Worm (Caenorhabditis elegans) whole organism, late embryonic: ENCODE measurements around the gene F40F8.11.

Experiments used
- C38D4.7 ChIP-seq: fragments of 200-800 bp; sonication (Bioruptor generic); optimal IDR thresholded peaks from 2 replicates; lab custom pipeline; 2018; ENCODE audit warnings: mild to moderate bottlenecking, missing genetic modification characterization, moderate library complexity, missing compliant biosample characterization
- K02D7.2 ChIP-seq: sonication (generic microtip); optimal IDR thresholded peaks from 2 replicates; lab custom pipeline; 2017; ENCODE audit warnings: mild to moderate bottlenecking, missing genetic modification characterization, missing compliant biosample characterization
- ceh-14 ChIP-seq: sonication (generic microtip); optimal IDR thresholded peaks from 2 replicates; lab custom pipeline; 2016; ENCODE audit warnings: missing genotype, missing genetic modification characterization, missing compliant biosample characterization
- ceh-18 ChIP-seq: sonication (generic microtip); optimal IDR thresholded peaks from 2 replicates; lab custom pipeline; 2016; ENCODE audit warnings: missing genetic modification characterization, missing compliant biosample characterization
- ceh-19 ChIP-seq: fragments of 200-800 bp; sonication (Bioruptor generic); optimal IDR thresholded peaks from 2 replicates; lab custom pipeline; 2018; ENCODE audit warnings: mild to moderate bottlenecking, missing genetic modification characterization, missing compliant biosample characterization
- ceh-2 ChIP-seq: sonication (generic microtip); optimal IDR thresholded peaks from 2 replicates; lab custom pipeline; 2016; ENCODE audit warnings: missing genotype, missing genetic modification characterization, missing compliant biosample characterization
- ceh-24 ChIP-seq: sonication (generic microtip); optimal IDR thresholded peaks from 2 replicates; lab custom pipeline; 2016; ENCODE audit warnings: mild to moderate bottlenecking, missing genetic modification characterization, missing compliant biosample characterization
- ceh-30 ChIP-seq: fragments of 150-350 bp; optimal IDR thresholded peaks from 2 replicates; lab custom pipeline; 2014; ENCODE audit warnings: missing biosample characterization, missing genetic modification characterization
- ceh-31 ChIP-seq: sonication (generic microtip); optimal IDR thresholded peaks from 2 replicates; lab custom pipeline; 2016; ENCODE audit warnings: missing genetic modification characterization, missing compliant biosample characterization
- ceh-48 ChIP-seq: sonication (generic microtip); optimal IDR thresholded peaks from 2 replicates; lab custom pipeline; 2016; ENCODE audit warnings: missing genetic modification characterization, inconsistent platforms, missing compliant biosample characterization
- ceh-6 ChIP-seq: fragments of 200-800 bp; sonication (Bioruptor generic); optimal IDR thresholded peaks from 2 replicates; lab custom pipeline; 2018; ENCODE audit warnings: mild to moderate bottlenecking, missing genetic modification characterization, missing compliant biosample characterization
- dmd-4 ChIP-seq: sonication (generic microtip); optimal IDR thresholded peaks from 2 replicates; lab custom pipeline; 2016; ENCODE audit warnings: borderline replicate concordance, missing genetic modification characterization, missing compliant biosample characterization
- dve-1 ChIP-seq: sonication (generic microtip); optimal IDR thresholded peaks from 2 replicates; lab custom pipeline; 2017; ENCODE audit warnings: antibody characterized with exemption, mild to moderate bottlenecking, missing genetic modification characterization, missing compliant biosample characterization
- elt-2 ChIP-seq: sonication (generic microtip); optimal IDR thresholded peaks from 2 replicates; lab custom pipeline; 2016; ENCODE audit warnings: missing genetic modification reagents, missing genetic modification characterization, missing compliant biosample characterization
- eyg-1 ChIP-seq: sonication (generic microtip); optimal IDR thresholded peaks from 2 replicates; lab custom pipeline; 2016; ENCODE audit warnings: missing genotype, missing genetic modification characterization, missing compliant biosample characterization
- fax-1 ChIP-seq: sonication (generic microtip); optimal IDR thresholded peaks from 2 replicates; lab custom pipeline; 2016; ENCODE audit warnings: missing genotype, missing genetic modification characterization, missing compliant biosample characterization
- fkh-10 ChIP-seq: fragments of 150-350 bp; optimal IDR thresholded peaks from 2 replicates; lab custom pipeline; 2014; ENCODE audit warnings: missing biosample characterization, missing genetic modification reagents, missing genetic modification characterization
- gmeb-2 ChIP-seq: sonication (generic microtip); optimal IDR thresholded peaks from 2 replicates; lab custom pipeline; 2016; ENCODE audit warnings: missing genetic modification characterization, inconsistent platforms, missing compliant biosample characterization
- hlh-13 ChIP-seq: fragments of 200-800 bp; sonication (Bioruptor generic); optimal IDR thresholded peaks from 2 replicates; lab custom pipeline; 2018; ENCODE audit warnings: mild to moderate bottlenecking, missing genetic modification characterization, missing compliant biosample characterization
- hlh-15 ChIP-seq: sonication (generic microtip); optimal IDR thresholded peaks from 2 replicates; lab custom pipeline; 2016; ENCODE audit warnings: missing genetic modification characterization, missing compliant biosample characterization
- hlh-30 ChIP-seq: sonication (generic microtip); optimal IDR thresholded peaks from 2 replicates; lab custom pipeline; 2017; ENCODE audit warnings: antibody characterized with exemption, missing genetic modification characterization, missing compliant biosample characterization; ENCODE audit not compliant: insufficient read depth
- hlh-6 ChIP-seq: sonication (generic microtip); optimal IDR thresholded peaks from 2 replicates; lab custom pipeline; 2016; ENCODE audit warnings: missing genotype, missing genetic modification characterization, missing compliant biosample characterization
- lim-6 ChIP-seq: sonication (generic microtip); optimal IDR thresholded peaks from 2 replicates; lab custom pipeline; 2016; ENCODE audit warnings: missing genetic modification characterization, missing compliant biosample characterization
- lin-11 ChIP-seq: fragments of 200-800 bp; sonication (Bioruptor generic); optimal IDR thresholded peaks from 2 replicates; lab custom pipeline; 2018; ENCODE audit warnings: mild to moderate bottlenecking, missing genetic modification characterization, missing compliant biosample characterization
- madf-2 ChIP-seq: sonication (generic microtip); optimal IDR thresholded peaks from 2 replicates; lab custom pipeline; 2017; ENCODE audit warnings: missing genetic modification characterization, missing compliant biosample characterization
- odd-2 ChIP-seq: sonication (generic microtip); optimal IDR thresholded peaks from 2 replicates; lab custom pipeline; 2017; ENCODE audit warnings: antibody characterized with exemption, mild to moderate bottlenecking, missing genetic modification characterization, missing compliant biosample characterization
- pag-3 ChIP-seq: sonication (generic microtip); optimal IDR thresholded peaks from 2 replicates; lab custom pipeline; 2016; ENCODE audit warnings: missing compliant biosample characterization, missing genetic modification characterization, borderline replicate concordance
- pha-2 ChIP-seq: sonication (generic microtip); optimal IDR thresholded peaks from 2 replicates; lab custom pipeline; 2017; ENCODE audit warnings: mild to moderate bottlenecking, missing genetic modification characterization, missing compliant biosample characterization
- pqm-1 ChIP-seq: sonication (generic microtip); optimal IDR thresholded peaks from 2 replicates; lab custom pipeline; 2016; ENCODE audit warnings: missing genetic modification characterization, missing compliant biosample characterization
- pros-1 ChIP-seq: fragments of 150-350 bp; optimal IDR thresholded peaks from 2 replicates; lab custom pipeline; 2014; ENCODE audit warnings: missing biosample characterization, missing genetic modification reagents, missing genetic modification characterization
- sdc-2 ChIP-seq: sonication (generic microtip); optimal IDR thresholded peaks from 2 replicates; lab custom pipeline; 2016; ENCODE audit warnings: missing genotype, missing genetic modification characterization, missing compliant biosample characterization
- sox-2 ChIP-seq: fragments of 200-800 bp; sonication (Bioruptor generic); IDR thresholded peaks from 2 replicates; pipeline ENCODE4 v1.3.6; 2022; ENCODE audit warnings: missing genetic modification reagents, missing genetic modification characterization, missing compliant biosample characterization
- syd-9 ChIP-seq: sonication (generic microtip); optimal IDR thresholded peaks from 2 replicates; lab custom pipeline; 2016; ENCODE audit warnings: mild to moderate bottlenecking, missing genetic modification characterization, moderate library complexity, missing compliant biosample characterization
- tbx-2 ChIP-seq: sonication (generic microtip); optimal IDR thresholded peaks from 2 replicates; lab custom pipeline; 2016; ENCODE audit warnings: missing genetic modification characterization, missing compliant biosample characterization
- tbx-7 ChIP-seq: sonication (generic microtip); optimal IDR thresholded peaks from 2 replicates; lab custom pipeline; 2016; ENCODE audit warnings: missing genotype, missing genetic modification characterization, missing compliant biosample characterization
- unc-42 ChIP-seq: sonication (generic microtip); optimal IDR thresholded peaks from 2 replicates; lab custom pipeline; 2016; ENCODE audit warnings: missing genotype, missing genetic modification characterization, missing compliant biosample characterization
- unc-86 ChIP-seq: sonication (generic microtip); optimal IDR thresholded peaks from 2 replicates; lab custom pipeline; 2016; ENCODE audit warnings: missing genetic modification characterization, missing compliant biosample characterization
- zip-5 ChIP-seq: sonication (generic microtip); optimal IDR thresholded peaks from 2 replicates; lab custom pipeline; 2016; ENCODE audit warnings: missing genetic modification characterization, missing compliant biosample characterization
- ztf-16 ChIP-seq: sonication (generic microtip); optimal IDR thresholded peaks from 2 replicates; lab custom pipeline; 2017; ENCODE audit warnings: missing genetic modification characterization, missing compliant biosample characterization

F40F8.11 gene

ce11 chrII:11129517-11129916, 2.9 kb downstream of the F40F8.11 start, which contains the start of gene F40F8.12:
TSS of gene F40F8.12 (plus strand) at chrII:11129817.
- TF ChIP-seq tbx-2 (tag; lab: Kevin White, UChicago) (no peak), ceh-31 (tag; lab: Kevin White, UChicago) (no peak), ceh-6 (no peak), ceh-19 (no peak), pha-2 (no peak), ceh-2 (tag; lab: Kevin White, UChicago) (no peak), ceh-30 (tag; lab: Kevin White, UChicago) (no peak), gmeb-2 (no peak), pros-1 (tag; lab: Kevin White, UChicago) (no peak), tbx-7 (no peak), hlh-30 (tag; lab: Kevin White, UChicago) (no peak), fkh-10 (GFP tag; lab: Kevin White, UChicago) (no peak), sdc-2 (tag; lab: Kevin White, UChicago) (no peak), lim-6 (tag; lab: Kevin White, UChicago) (no peak), madf-2 (no peak), zip-5 (tag; lab: Kevin White, UChicago) (no peak), fax-1 (tag; lab: Kevin White, UChicago) (no peak), ztf-16 (tag; lab: Kevin White, UChicago) (no peak), eyg-1 (no peak), dve-1 (tag; lab: Kevin White, UChicago) (no peak)

- TF ChIP-seq unc-42 (tag; lab: Kevin White, UChicago) = no peak
- TF ChIP-seq pqm-1 (tag; lab: Kevin White, UChicago) = no peak
- TF ChIP-seq dve-1 (tag; lab: Kevin White, UChicago) = no peak
- no peak for TF ChIP-seq syd-9 (tag; lab: Kevin White, UChicago)
- no peak for TF ChIP-seq C38D4.7 (GFP tag; lab: Kevin White, UChicago)
- no peak for TF ChIP-seq pros-1 (tag; lab: Kevin White, UChicago)
- TF ChIP-seq lin-11 (tag; lab: Kevin White, UChicago) = no peak
- TF ChIP-seq odd-2 (tag; lab: Kevin White, UChicago) = no peak
- TF ChIP-seq ceh-48 (tag; lab: Kevin White, UChicago) = no peak
- TF ChIP-seq dmd-4 (tag; lab: Kevin White, UChicago) = no peak
- TF ChIP-seq unc-86 = no peak
- TF ChIP-seq elt-2 (tag; lab: Kevin White, UChicago) = no peak
- no peak for TF ChIP-seq sox-2 (GFP tag; lab: Robert Waterston, UW)
- no peak for TF ChIP-seq ceh-24 (tag; lab: Kevin White, UChicago)
- no peak for TF ChIP-seq fax-1 (tag; lab: Kevin White, UChicago)
Measured at ce11 chrII:11128989-11129388, 3.4 kb downstream of the F40F8.11 start, which contains the start of gene F40F8.3. TSS of gene F40F8.3 (plus strand) at chrII:11129289.

ce11 chrII:11127364-11127763, 5.0 kb downstream of the F40F8.11 start, which contains the start of gene F40F8.1:
TSS of gene F40F8.1 (plus strand) at chrII:11127664.
- TF ChIP-seq hlh-6 (tag; lab: Kevin White, UChicago) (no peak), ceh-14 (tag; lab: Kevin White, UChicago) (no peak), ceh-48 (tag; lab: Kevin White, UChicago) (no peak), lim-6 (tag; lab: Kevin White, UChicago) (no peak), odd-2 (tag; lab: Kevin White, UChicago) (no peak), hlh-15 (no peak), K02D7.2 (tag; lab: Kevin White, UChicago) (no peak), hlh-13 (GFP tag; lab: Kevin White, UChicago) (no peak), syd-9 (tag; lab: Kevin White, UChicago) (no peak), ceh-18 (tag; lab: Kevin White, UChicago) (no peak), elt-2 (tag; lab: Kevin White, UChicago) (no peak), pag-3 (tag; lab: Kevin White, UChicago) (no peak), ceh-2 (tag; lab: Kevin White, UChicago) (no peak), unc-86 (no peak), hlh-30 (tag; lab: Kevin White, UChicago) (no peak)
